Fruit fly (Drosophila melanogaster) whole organism, prepupa: ENCODE data around the gene Vha16-2.

Source experiments
- Blimp-1 ChIP-seq: fragments of 200-800 bp; sonication (Bioruptor generic); optimal IDR thresholded peaks from 3 replicates; lab custom pipeline; 2017; ENCODE audit warnings: missing biosample characterization, missing genetic modification characterization, mild to moderate bottlenecking, moderate library complexity, missing genetic modification reagents
- CG10669 ChIP-seq: fragments of 200-800 bp; sonication (Bioruptor generic); optimal IDR thresholded peaks from 3 replicates; lab custom pipeline; 2018; ENCODE audit warnings: missing biosample characterization, mild to moderate bottlenecking, missing genetic modification characterization, moderate library complexity
- CG11762 ChIP-seq: fragments of 200-800 bp; sonication (Bioruptor generic); optimal IDR thresholded peaks from 3 replicates; lab custom pipeline; 2016; ENCODE audit warnings: missing biosample characterization, missing genetic modification characterization; ENCODE audit not compliant: insufficient read depth
- CG11902 ChIP-seq: fragments of 200-800 bp; sonication (Bioruptor generic); optimal IDR thresholded peaks from 3 replicates; lab custom pipeline; 2016; ENCODE audit warnings: missing biosample characterization, missing genetic modification characterization
- CG15336 ChIP-seq: fragments of 200-800 bp; sonication (Bioruptor generic); IDR thresholded peaks from 2 replicates; pipeline ENCODE4 v1.3.6; 2022; ENCODE audit warnings: missing biosample characterization, missing genetic modification characterization
- CG16779 ChIP-seq: fragments of 200-800 bp; sonication (Bioruptor generic); optimal IDR thresholded peaks from 3 replicates; lab custom pipeline; 2017; ENCODE audit warnings: missing biosample characterization, mild to moderate bottlenecking, missing genetic modification characterization
- CG3032 ChIP-seq: fragments of 200-800 bp; optimal IDR thresholded peaks from 2 replicates; lab custom pipeline; 2019; ENCODE audit warnings: missing biosample characterization, mild to moderate bottlenecking, missing genetic modification characterization, moderate library complexity
- CG31627 ChIP-seq: fragments of 200-800 bp; sonication (Bioruptor generic); optimal IDR thresholded peaks from 3 replicates; lab custom pipeline; 2016; ENCODE audit warnings: missing biosample characterization, missing genetic modification characterization
- CG32006 ChIP-seq: fragments of 200-800 bp; sonication (Bioruptor generic); optimal IDR thresholded peaks from 3 replicates; lab custom pipeline; 2017; ENCODE audit warnings: missing biosample characterization, mild to moderate bottlenecking, missing genetic modification characterization
- CG6163 ChIP-seq: fragments of 200-800 bp; sonication (Bioruptor generic); IDR thresholded peaks from 3 replicates; pipeline ENCODE4 v1.3.6; 2022; ENCODE audit warnings: missing biosample characterization, missing genetic modification characterization
- CG6276 ChIP-seq: fragments of 200-800 bp; sonication (Bioruptor generic); optimal IDR thresholded peaks from 2 replicates; lab custom pipeline; 2017; ENCODE audit warnings: missing biosample characterization, mild to moderate bottlenecking, missing genetic modification characterization
- CG6792 ChIP-seq: fragments of 200-800 bp; sonication (Bioruptor generic); optimal IDR thresholded peaks from 3 replicates; lab custom pipeline; 2016; ENCODE audit warnings: missing biosample characterization, missing genetic modification characterization
- CG6808 ChIP-seq: fragments of 200-800 bp; sonication (Bioruptor generic); optimal IDR thresholded peaks from 3 replicates; lab custom pipeline; 2017; ENCODE audit warnings: missing biosample characterization, missing genetic modification characterization, mild to moderate bottlenecking, moderate library complexity, missing genetic modification reagents
- CG7368 ChIP-seq: fragments of 200-800 bp; sonication (Bioruptor generic); optimal IDR thresholded peaks from 3 replicates; lab custom pipeline; 2016; ENCODE audit warnings: missing biosample characterization, missing genetic modification characterization
- CG8119 ChIP-seq: fragments of 200-800 bp; sonication (Bioruptor generic); IDR thresholded peaks from 3 replicates; pipeline ENCODE4 v1.3.6; 2022; ENCODE audit warnings: missing biosample characterization, missing genetic modification characterization
- CG8319 ChIP-seq: fragments of 200-800 bp; sonication (Bioruptor generic); optimal IDR thresholded peaks from 3 replicates; lab custom pipeline; 2016; ENCODE audit warnings: missing biosample characterization, missing genetic modification characterization
- CG8632 ChIP-seq: fragments of 200-800 bp; sonication (Bioruptor generic); optimal IDR thresholded peaks from 3 replicates; lab custom pipeline; 2016; ENCODE audit warnings: missing biosample characterization, missing genetic modification characterization
- CG9139 ChIP-seq: fragments of 200-800 bp; sonication (Bioruptor generic); optimal IDR thresholded peaks from 3 replicates; lab custom pipeline; 2017; ENCODE audit warnings: missing biosample characterization, mild to moderate bottlenecking, missing genetic modification characterization
- Eip75B ChIP-seq: fragments of 200-800 bp; sonication (Bioruptor generic); optimal IDR thresholded peaks from 3 replicates; lab custom pipeline; 2016; ENCODE audit warnings: missing biosample characterization, missing genetic modification characterization
- Eip78C ChIP-seq: fragments of 200-800 bp; sonication (Bioruptor generic); peaks from one replicate; lab custom pipeline; 2016; ENCODE audit warnings: missing biosample characterization, missing genetic modification characterization
- Eip93F ChIP-seq: fragments of 200-800 bp; sonication (Bioruptor generic); optimal IDR thresholded peaks from 2 replicates; lab custom pipeline; 2016; ENCODE audit warnings: missing biosample characterization, mild to moderate bottlenecking, missing genetic modification characterization
- Ets21C ChIP-seq: fragments of 200-800 bp; sonication (Bioruptor generic); optimal IDR thresholded peaks from 3 replicates; lab custom pipeline; 2016; ENCODE audit warnings: missing biosample characterization, missing genetic modification characterization
- Ets96B ChIP-seq: fragments of 200-800 bp; optimal IDR thresholded peaks from 2 replicates; lab custom pipeline; 2019; ENCODE audit warnings: missing biosample characterization, mild to moderate bottlenecking, missing genetic modification characterization, moderate library complexity
- Gug ChIP-seq: fragments of 200-800 bp; sonication (Bioruptor generic); IDR thresholded peaks from 2 replicates; pipeline ENCODE4 v1.3.6; 2022; ENCODE audit warnings: missing biosample characterization, missing genetic modification characterization
- Hr38 ChIP-seq: sonication (Bioruptor generic); optimal IDR thresholded peaks from 2 replicates; lab custom pipeline; 2016; ENCODE audit warnings: missing biosample characterization, missing genetic modification characterization
- Hr39 ChIP-seq: fragments of 200-800 bp; sonication (Bioruptor generic); optimal IDR thresholded peaks from 2 replicates; lab custom pipeline; 2016; ENCODE audit warnings: missing biosample characterization, missing genetic modification characterization
- Hr4 ChIP-seq: fragments of 200-800 bp; sonication (Bioruptor generic); optimal IDR thresholded peaks from 3 replicates; lab custom pipeline; 2016; ENCODE audit warnings: missing biosample characterization, missing genetic modification characterization
- Lpt ChIP-seq: fragments of 200-800 bp; sonication (Bioruptor generic); optimal IDR thresholded peaks from 3 replicates; lab custom pipeline; 2016; ENCODE audit warnings: missing biosample characterization, missing genetic modification characterization
- Met ChIP-seq: fragments of 200-800 bp; sonication (Bioruptor generic); optimal IDR thresholded peaks from 3 replicates; lab custom pipeline; 2016; ENCODE audit warnings: missing biosample characterization, missing genetic modification characterization
- OdsH ChIP-seq: fragments of 200-800 bp; sonication (Bioruptor generic); optimal IDR thresholded peaks from 3 replicates; lab custom pipeline; 2016; ENCODE audit warnings: missing biosample characterization, missing genetic modification characterization
- Smox ChIP-seq: fragments of 200-800 bp; sonication (Bioruptor generic); optimal IDR thresholded peaks from 3 replicates; lab custom pipeline; 2016; ENCODE audit warnings: missing biosample characterization, missing genetic modification characterization
- Sox102F ChIP-seq: fragments of 200-800 bp; sonication (Bioruptor generic); optimal IDR thresholded peaks from 2 replicates; lab custom pipeline; 2016; ENCODE audit warnings: missing biosample characterization, mild to moderate bottlenecking, missing genetic modification characterization
- Sox14 ChIP-seq: fragments of 200-800 bp; sonication (Bioruptor generic); optimal IDR thresholded peaks from 3 replicates; lab custom pipeline; 2016; ENCODE audit warnings: missing biosample characterization, missing genetic modification characterization
- Sox15 ChIP-seq: fragments of 200-800 bp; sonication (Bioruptor generic); optimal IDR thresholded peaks from 3 replicates; lab custom pipeline; 2016; ENCODE audit warnings: missing biosample characterization, missing genetic modification characterization
- achi ChIP-seq: fragments of 200-800 bp; sonication (Bioruptor generic); optimal IDR thresholded peaks from 3 replicates; lab custom pipeline; 2016; ENCODE audit warnings: missing biosample characterization, missing genetic modification characterization
- acj6 ChIP-seq: fragments of 200-800 bp; sonication (Bioruptor generic); optimal IDR thresholded peaks from 3 replicates; lab custom pipeline; 2016; ENCODE audit warnings: missing biosample characterization, missing genetic modification characterization
- cyc ChIP-seq: fragments of 200-800 bp; sonication (Bioruptor generic); optimal IDR thresholded peaks from 3 replicates; lab custom pipeline; 2016; ENCODE audit warnings: missing biosample characterization, missing genetic modification characterization
- eg ChIP-seq: fragments of 200-800 bp; sonication (Bioruptor generic); IDR thresholded peaks from 3 replicates; pipeline ENCODE4 v1.3.6; 2022; ENCODE audit warnings: missing biosample characterization, missing genetic modification characterization
- esn ChIP-seq: fragments of 200-800 bp; sonication (Bioruptor generic); optimal IDR thresholded peaks from 2 replicates; lab custom pipeline; 2016; ENCODE audit warnings: missing biosample characterization, mild to moderate bottlenecking, missing genetic modification characterization, moderate library complexity
- fd59A ChIP-seq: fragments of 200-800 bp; sonication (Bioruptor generic); optimal IDR thresholded peaks from 2 replicates; lab custom pipeline; 2017; ENCODE audit warnings: missing biosample characterization, mild to moderate bottlenecking, missing genetic modification characterization, missing genetic modification reagents
- fd85E ChIP-seq: fragments of 200-800 bp; sonication (Bioruptor generic); optimal IDR thresholded peaks from 3 replicates; lab custom pipeline; 2016; ENCODE audit warnings: missing biosample characterization, missing genetic modification characterization
- lz ChIP-seq: fragments of 200-800 bp; sonication (Bioruptor generic); optimal IDR thresholded peaks from 3 replicates; lab custom pipeline; 2016; ENCODE audit warnings: missing biosample characterization, missing genetic modification characterization
- pdm3 ChIP-seq: fragments of 200-800 bp; sonication (Bioruptor generic); optimal IDR thresholded peaks from 3 replicates; lab custom pipeline; 2016; ENCODE audit warnings: missing biosample characterization, missing genetic modification characterization
- salr ChIP-seq, 2 experiments: fragments of 200-800 bp; sonication (Bioruptor generic); optimal IDR thresholded peaks; 3 replicates each; lab custom pipeline; 2016 to 2018; ENCODE audit warnings: missing biosample characterization in 2 of 2, missing genetic modification characterization in 2 of 2, mild to moderate bottlenecking in 1 of 2
- spab ChIP-seq: fragments of 200-800 bp; sonication (Bioruptor generic); optimal IDR thresholded peaks from 2 replicates; lab custom pipeline; 2017; ENCODE audit warnings: missing biosample characterization, mild to moderate bottlenecking, missing genetic modification characterization, missing genetic modification reagents
- ss ChIP-seq, 2 experiments: fragments of 200-800 bp; sonication (Bioruptor generic); optimal IDR thresholded peaks; 2 replicates in 1 of 2; 3 replicates in 1 of 2; lab custom pipeline; 2017 to 2018; ENCODE audit warnings: mild to moderate bottlenecking in 2 of 2, missing biosample characterization in 2 of 2, missing genetic modification characterization in 2 of 2, moderate library complexity in 1 of 2
- svp ChIP-seq: fragments of 200-800 bp; sonication (Bioruptor generic); peaks from one replicate; lab custom pipeline; 2016; ENCODE audit warnings: missing biosample characterization, missing genetic modification characterization
- topi ChIP-seq: fragments of 200-800 bp; sonication (Bioruptor generic); optimal IDR thresholded peaks from 3 replicates; lab custom pipeline; 2016; ENCODE audit warnings: missing biosample characterization, missing genetic modification characterization
- vri ChIP-seq: fragments of 200-800 bp; sonication (Bioruptor generic); optimal IDR thresholded peaks from 3 replicates; lab custom pipeline; 2016; ENCODE audit warnings: missing biosample characterization, mild to moderate bottlenecking, missing genetic modification characterization

The Vha16-2 gene

DNA sequence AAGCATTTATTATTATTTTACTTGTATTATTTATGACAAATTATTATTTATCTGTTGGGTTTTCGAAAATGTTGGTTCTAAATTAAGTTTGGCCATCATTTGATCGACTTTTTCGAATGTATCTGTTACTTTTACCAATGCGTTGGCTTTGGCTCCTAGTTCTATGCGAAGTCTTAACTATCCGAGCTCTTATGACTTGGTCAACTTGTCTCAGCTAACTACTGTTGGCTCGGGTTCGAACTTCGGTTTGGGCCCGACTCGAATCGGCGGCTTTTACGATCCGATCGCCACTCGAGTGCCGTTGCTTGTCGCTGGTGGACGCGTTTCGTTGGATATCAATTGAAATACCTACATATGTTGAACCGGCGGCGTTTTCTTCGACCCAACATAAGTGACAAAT, 38.6 kb downstream of the Vha16-2 start, which contains the start of gene CG7512:
TSS of gene CG7512 (plus strand) at position 301 of the 400 bp plus-strand sequence.
- TF ChIP-seq CG11762 (GFP tag; lab: Kevin White, UChicago) (no peak), CG6808 (GFP tag; lab: Kevin White, UChicago) (no peak)
- TF ChIP-seq, all 60 proteins: peak for 0

- TF ChIP-seq spab (no peak), Met (GFP tag; lab: Kevin White, UChicago) (peak; percentile 25), CG9139 (GFP tag; lab: Kevin White, UChicago) (no peak), CG8319 (GFP tag; lab: Kevin White, UChicago) (no peak), Sox102F (GFP tag; lab: Kevin White, UChicago) (no peak), salr (GFP tag; optimal IDR thresholded peaks at IDR 0.05; lab: Kevin White, UChicago) (no peak), CG11902 (GFP tag; lab: Kevin White, UChicago) (no peak), Hr4 (GFP tag; lab: Kevin White, UChicago) (no peak), vri (GFP tag; lab: Kevin White, UChicago) (no peak), cyc (GFP tag; lab: Kevin White, UChicago) (peak; percentile 12), esn (GFP tag; lab: Kevin White, UChicago) (peak; percentile 54), Hr38 (no peak), Hr39 (peak; percentile 24), lz (GFP tag; lab: Kevin White, UChicago) (peak; percentile 30), CG8119 (GFP tag; lab: Robert Waterston, UW) (no peak), Eip75B (GFP tag; lab: Kevin White, UChicago) (peak; percentile 19), svp (GFP tag; lab: Kevin White, UChicago) (peak; percentile 31), CG6808 (GFP tag; lab: Kevin White, UChicago) (no peak), CG8632 (no peak), eg (no peak), ss (GFP tag; optimal IDR thresholded peaks at IDR 0.05; lab: Kevin White, UChicago) (no peak), CG32006 (no peak), fd59A (GFP tag; lab: Kevin White, UChicago) (no peak), CG3032 (tag; lab: Kevin White, UChicago) (no peak), Eip78C (peak; percentile 50), CG6163 (0 out of 3 replicates have a peak, but pooled peaks have one; percentile 13), pdm3 (GFP tag; lab: Kevin White, UChicago) (no peak), topi (GFP tag; lab: Kevin White, UChicago) (peak; percentile 24), Ets96B (tag; lab: Kevin White, UChicago) (no peak), Sox15 (GFP tag; lab: Kevin White, UChicago) (no peak), CG16779 (tag; lab: Kevin White, UChicago) (no peak), Lpt (GFP tag; lab: Kevin White, UChicago) (no peak), CG10669 (GFP tag; lab: Kevin White, UChicago) (no peak), CG15336 (GFP tag; lab: Robert Waterston, UW) (no peak), fd85E (GFP tag; lab: Kevin White, UChicago) (no peak), Smox (GFP tag; lab: Kevin White, UChicago) (peak; percentile 31), Eip93F (GFP tag; lab: Kevin White, UChicago) (no peak), Ets21C (GFP tag; lab: Kevin White, UChicago) (peak; percentile 9), CG7368 (GFP tag; lab: Kevin White, UChicago) (no peak), CG31627 (GFP tag; lab: Kevin White, UChicago) (peak; percentile 16), OdsH (GFP tag; lab: Kevin White, UChicago) (no peak), achi (GFP tag; lab: Kevin White, UChicago) (no peak), acj6 (GFP tag; lab: Kevin White, UChicago) (no peak), Gug (no peak), CG6276 (no peak), CG6792 (GFP tag; lab: Kevin White, UChicago) (no peak), Sox14 (peak; percentile 17), Blimp-1 (GFP tag; lab: Kevin White, UChicago) (no peak)
Observed at dm6 chr3L:11515349-11516079, 40.8 kb downstream of the Vha16-2 start.
